Fruit fly (Drosophila melanogaster): ENCODE results near the gene CG15337.

dm6 chrX:8196157-8196526, 36.3 kb downstream of the CG15337 start:
- TF ChIP-seq CTCF (optimal IDR thresholded peaks at IDR 0.05) (no peak), CG8478 (optimal IDR thresholded peaks at IDR 0.05) (no peak)
